Fruit fly (Drosophila melanogaster): ENCODE data around the gene CG31870.

The CG31870 gene

DNA sequence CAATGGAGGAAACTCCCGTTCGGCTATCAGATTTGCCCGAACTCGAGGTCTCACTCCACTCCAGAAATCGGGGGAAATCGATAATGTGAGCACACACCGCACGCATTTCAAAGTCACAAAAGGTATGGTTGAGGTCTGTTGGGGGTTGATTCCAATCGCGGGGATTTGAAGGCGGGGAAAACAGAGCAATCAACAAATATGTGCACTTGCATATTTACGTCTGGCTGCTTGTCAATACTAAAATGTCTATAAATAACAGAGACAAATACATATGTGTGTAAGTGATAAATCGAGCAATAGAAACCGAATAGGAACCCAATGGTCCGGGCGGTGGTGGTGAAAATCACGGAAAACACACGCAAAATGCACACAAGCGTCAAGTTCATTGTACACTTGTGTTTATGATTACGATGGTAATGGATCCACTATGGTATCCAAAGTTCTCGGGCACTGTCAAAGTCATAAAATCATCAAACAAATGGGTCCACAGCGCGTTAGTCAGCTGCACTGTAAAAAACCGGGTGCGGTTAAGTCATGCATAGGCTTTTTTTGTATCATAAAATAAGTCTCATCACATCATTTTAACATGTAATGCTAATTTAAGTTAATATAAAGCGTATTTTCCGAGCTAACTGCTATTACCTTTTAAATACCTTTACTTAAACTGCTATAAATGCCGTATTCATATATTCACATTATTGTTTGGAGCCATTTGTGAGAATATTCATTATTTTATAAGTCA, 38.0 kb upstream of the CG31870 start (continued):
- TF ChIP-seq CG10631 (GFP tag; optimal IDR thresholded peaks at IDR 0.05) (peak; percentile 20), CG8119 (GFP tag; IDR thresholded peaks at IDR 0.05) (peak; percentile 76), CG6854 (GFP tag; optimal IDR thresholded peaks at IDR 0.05) (no peak), Eip78C (GFP tag) (peak; percentile 78)

DNA sequence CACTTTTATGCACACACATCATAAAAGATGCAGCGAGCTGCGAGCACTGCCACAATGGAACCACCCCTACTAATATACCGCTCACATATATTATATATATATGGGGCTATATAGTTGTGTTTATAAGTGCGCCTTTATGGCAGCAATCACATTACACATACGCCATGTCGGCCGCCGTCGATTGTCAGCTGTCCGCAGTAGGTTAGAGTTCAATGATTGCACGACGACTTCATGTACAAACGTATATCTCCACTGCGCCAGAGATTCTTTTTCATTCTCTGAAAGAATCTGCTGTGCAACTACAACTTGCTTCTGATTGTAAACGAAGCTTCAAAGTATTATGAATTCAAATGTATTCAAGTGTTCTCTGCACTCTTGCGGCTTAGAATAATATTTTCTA, 37.4 kb upstream of the CG31870 start:
- TF ChIP-seq CG32006 (GFP tag; optimal IDR thresholded peaks at IDR 0.05) (peak; percentile 10), CG6276 (GFP tag; optimal IDR thresholded peaks at IDR 0.05) (peak; percentile 21), fd85E (GFP tag; optimal IDR thresholded peaks at IDR 0.05) (no peak), Eip78C (GFP tag) (peak; percentile 33), svp (GFP tag) (peak; percentile 91), OdsH (GFP tag; optimal IDR thresholded peaks at IDR 0.05) (no peak)

DNA sequence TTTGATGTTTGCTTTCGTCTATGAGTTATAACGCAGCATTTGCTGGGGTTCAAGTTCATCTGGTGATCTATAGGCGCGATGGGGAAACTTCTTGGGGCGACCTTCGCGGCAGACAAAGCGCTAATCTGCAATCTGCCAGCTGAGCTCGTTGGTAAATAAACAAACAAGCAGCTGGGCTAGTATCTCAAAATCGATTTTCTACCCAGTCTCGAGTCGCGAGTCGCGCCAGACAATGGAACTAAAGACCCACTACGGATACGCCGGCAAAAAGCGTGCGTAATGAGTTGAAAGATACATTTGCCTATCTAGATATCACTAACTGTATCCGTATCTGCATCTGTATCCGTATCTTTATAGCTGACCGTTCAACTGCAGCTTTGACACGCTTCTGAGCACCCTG, 36.4 kb upstream of the CG31870 start:
- no peak for TF ChIP-seq CG32006 (GFP tag; optimal IDR thresholded peaks at IDR 0.05)
- TF ChIP-seq CG8632 (GFP tag; optimal IDR thresholded peaks at IDR 0.05): no peak
- no peak for TF ChIP-seq esn (GFP tag; optimal IDR thresholded peaks at IDR 0.05)
- TF ChIP-seq Sox15 (GFP tag; optimal IDR thresholded peaks at IDR 0.05): no peak
- no peak for TF ChIP-seq Sox14 (GFP tag; optimal IDR thresholded peaks at IDR 0.05)
- TF ChIP-seq Eip78C (GFP tag): no peak
- no peak for TF ChIP-seq CG8119 (GFP tag; IDR thresholded peaks at IDR 0.05)
- TF ChIP-seq Sox102F (GFP tag; optimal IDR thresholded peaks at IDR 0.05): no peak
- no peak for TF ChIP-seq CG8319 (GFP tag; optimal IDR thresholded peaks at IDR 0.05)
- no peak for TF ChIP-seq cyc (GFP tag; optimal IDR thresholded peaks at IDR 0.05)
- TF ChIP-seq fkh (GFP tag; optimal IDR thresholded peaks at IDR 0.05): no peak
- TF ChIP-seq acj6 (GFP tag; optimal IDR thresholded peaks at IDR 0.05): no peak
- no peak for TF ChIP-seq fd59A (GFP tag; optimal IDR thresholded peaks at IDR 0.05)
- no peak for TF ChIP-seq Smox (GFP tag; optimal IDR thresholded peaks at IDR 0.05)

- TF ChIP-seq svp (GFP tag) (peak; percentile 16), Lpt (GFP tag; optimal IDR thresholded peaks at IDR 0.05) (no peak), fkh (GFP tag; optimal IDR thresholded peaks at IDR 0.05) (peak; percentile 84), Met (GFP tag; optimal IDR thresholded peaks at IDR 0.05) (no peak), acj6 (GFP tag; optimal IDR thresholded peaks at IDR 0.05) (no peak), topi (GFP tag; optimal IDR thresholded peaks at IDR 0.05) (no peak)
Observed at dm6 chr2L:10754599-10754998, 35.4 kb upstream of the CG31870 start.

- TF ChIP-seq CG1621 (tag; optimal IDR thresholded peaks at IDR 0.05): peak; percentile 87
- TF ChIP-seq CG8319 (GFP tag; optimal IDR thresholded peaks at IDR 0.05): no peak
- 0 out of 2 replicates have a peak, but pooled peaks have one; percentile 11 for TF ChIP-seq Gug (GFP tag; IDR thresholded peaks at IDR 0.05)
- TF ChIP-seq Eip78C (GFP tag): peak; percentile 77
- TF ChIP-seq Smox (GFP tag; optimal IDR thresholded peaks at IDR 0.05): no peak
- TF ChIP-seq fkh (GFP tag; optimal IDR thresholded peaks at IDR 0.05): peak; percentile 91
- peak; percentile 21 for TF ChIP-seq Eip75B (GFP tag; optimal IDR thresholded peaks at IDR 0.05)
- peak; percentile 48 to 68 for TF ChIP-seq ss (GFP tag; optimal IDR thresholded peaks at IDR 0.05)
- no peak for TF ChIP-seq CG32006 (GFP tag; optimal IDR thresholded peaks at IDR 0.05)
- TF ChIP-seq Eip93F (GFP tag; optimal IDR thresholded peaks at IDR 0.05): no peak
- 0 out of 2 replicates have a peak, but pooled peaks have one; percentile 32 for TF ChIP-seq CG15336 (GFP tag; IDR thresholded peaks at IDR 0.05)
- no peak for TF ChIP-seq CG4318 (GFP tag; optimal IDR thresholded peaks at IDR 0.05)
- no peak for TF ChIP-seq Sox102F (GFP tag; optimal IDR thresholded peaks at IDR 0.05)
- TF ChIP-seq CG11762 (GFP tag; optimal IDR thresholded peaks at IDR 0.05; ENCODE audit: insufficient read depth): no peak
- no peak for TF ChIP-seq vri (GFP tag; optimal IDR thresholded peaks at IDR 0.05)
- TF ChIP-seq dac (GFP tag; optimal IDR thresholded peaks at IDR 0.05): no peak
- no peak for TF ChIP-seq fd59A (GFP tag; optimal IDR thresholded peaks at IDR 0.05)
- peak; percentile 53 for TF ChIP-seq CG9139 (GFP tag; optimal IDR thresholded peaks at IDR 0.05)
- peak; percentile 64; the same call in 2 of the 3 replicates for TF ChIP-seq CG6163 (GFP tag; IDR thresholded peaks at IDR 0.05)
- TF ChIP-seq CG6808 (GFP tag; optimal IDR thresholded peaks at IDR 0.05): peak; percentile 20
- TF ChIP-seq CG16779 (tag; optimal IDR thresholded peaks at IDR 0.05): peak; percentile 57
- TF ChIP-seq CG11294 (GFP tag; IDR thresholded peaks at IDR 0.05): no peak
- TF ChIP-seq cyc (GFP tag; optimal IDR thresholded peaks at IDR 0.05): no peak
- peak; percentile 29 for TF ChIP-seq CG6276 (GFP tag; optimal IDR thresholded peaks at IDR 0.05)
- TF ChIP-seq topi (GFP tag; optimal IDR thresholded peaks at IDR 0.05): no peak
- no peak for TF ChIP-seq Hr38 (GFP tag; optimal IDR thresholded peaks at IDR 0.05)
- TF ChIP-seq Hr39 (GFP tag; optimal IDR thresholded peaks at IDR 0.05): no peak
- TF ChIP-seq Met (GFP tag; optimal IDR thresholded peaks at IDR 0.05): no peak
- peak; percentile 1 for TF ChIP-seq CG10669 (GFP tag; optimal IDR thresholded peaks at IDR 0.05)
Observed at dm6 chr2L:10756049-10756448, 34.0 kb upstream of the CG31870 start, which contains the start of gene CG17124. CG17124 (minus strand) TSS chr2L:10756325.
